Worm (Caenorhabditis elegans): Measurements from ENCODE around the gene alp-1.

The alp-1 gene

ce11 chrIV:8817639-8818038 lies 34.7 kb upstream of the alp-1 start, which contains the start of gene T28C6.10:
TSS of gene T28C6.10 (plus strand) at chrIV:8817939.
- TF ChIP-seq vab-7 (GFP tag; IDR thresholded peaks at IDR 0.05) (no peak), daf-8 (GFP tag; IDR thresholded peaks at IDR 0.05) (no peak), T20F7.1 (GFP tag; optimal IDR thresholded peaks at IDR 0.05) (no peak), ceh-20 (GFP tag; IDR thresholded peaks at IDR 0.05) (no peak), tag-97 (GFP tag; IDR thresholded peaks at IDR 0.05) (no peak), F26F4.8 (GFP tag; conservative IDR thresholded peaks at IDR 0.05) (no peak), ceh-28 (tag; optimal IDR thresholded peaks at IDR 0.05) (no peak), mes-2 (tag; optimal IDR thresholded peaks at IDR 0.05; ENCODE audit: poor library complexity, severe bottlenecking) (no peak), lin-38 (GFP tag; IDR thresholded peaks at IDR 0.05) (no peak), php-3 (GFP tag; IDR thresholded peaks at IDR 0.05) (no peak), R02D3.7 (tag; optimal IDR thresholded peaks at IDR 0.05) (no peak), ceh-32 (tag; optimal IDR thresholded peaks at IDR 0.05; ENCODE audit: poor library complexity) (no peak), dpl-1 (GFP tag; optimal IDR thresholded peaks at IDR 0.05) (no peak)

- no peak for TF ChIP-seq nhr-6 (tag; optimal IDR thresholded peaks at IDR 0.05)
- TF ChIP-seq Y75B8A.6 (GFP tag; IDR thresholded peaks at IDR 0.05) = no peak
- TF ChIP-seq lir-3 (tag; optimal IDR thresholded peaks at IDR 0.05) = no peak
- no peak for TF ChIP-seq nhr-237 (tag; optimal IDR thresholded peaks at IDR 0.05)
- no peak for TF ChIP-seq nhr-25 (tag; optimal IDR thresholded peaks at IDR 0.05; ENCODE audit: borderline replicate concordance, insufficient read depth)
- TF ChIP-seq sdz-12 (GFP tag; optimal IDR thresholded peaks at IDR 0.05) = no peak
- no peak for TF ChIP-seq F37D6.2 (tag; optimal IDR thresholded peaks at IDR 0.05)
- no peak for TF ChIP-seq F26F4.8 (GFP tag; conservative IDR thresholded peaks at IDR 0.05)
- no peak for TF ChIP-seq daf-12 (tag; optimal IDR thresholded peaks at IDR 0.05)
These were observed 32.8 kb upstream of the alp-1 start for ce11 chrIV:8819471-8819870.

ce11 chrIV:8820041-8820440 lies 32.3 kb upstream of the alp-1 start, which contains the start of gene T28C6.3:
TSS of gene T28C6.3 (plus strand) at chrIV:8820341.
- TF ChIP-seq nhr-10 (tag; optimal IDR thresholded peaks at IDR 0.05) (no peak), hif-1 (tag; optimal IDR thresholded peaks at IDR 0.05) (no peak), F37D6.2 (tag; optimal IDR thresholded peaks at IDR 0.05) (no peak), set-16 (GFP tag; IDR thresholded peaks at IDR 0.05) (no peak), php-3 (GFP tag; IDR thresholded peaks at IDR 0.05) (no peak), mes-2 (tag; optimal IDR thresholded peaks at IDR 0.05; ENCODE audit: poor library complexity, severe bottlenecking) (no peak), daf-19 (GFP tag; conservative IDR thresholded peaks at IDR 0.05) (no peak), F44E2.7 (GFP tag; IDR thresholded peaks at IDR 0.05) (no peak), zfp-2 (tag; optimal IDR thresholded peaks at IDR 0.05) (no peak), arid-1 (GFP tag; conservative IDR thresholded peaks at IDR 0.05) (no peak), ceh-32 (tag; optimal IDR thresholded peaks at IDR 0.05; ENCODE audit: poor library complexity) (no peak), dmd-6 (GFP tag; IDR thresholded peaks at IDR 0.05) (no peak), unc-39 (tag; optimal IDR thresholded peaks at IDR 0.05) (no peak), egl-43 (GFP tag; IDR thresholded peaks at IDR 0.05) (no peak), saeg-2 (GFP tag; IDR thresholded peaks at IDR 0.05) (no peak), spr-3 (GFP tag; optimal IDR thresholded peaks at IDR 0.05) (no peak), F10B5.3 (tag; optimal IDR thresholded peaks at IDR 0.05) (no peak), gei-8 (GFP tag; optimal IDR thresholded peaks at IDR 0.05) (no peak), nhr-42 (GFP tag; IDR thresholded peaks at IDR 0.05) (no peak), dve-1 (tag; optimal IDR thresholded peaks at IDR 0.05; ENCODE audit: insufficient read depth) (no peak)

Measured in whole organism, L4 larva.